Fruit fly (Drosophila melanogaster) whole organism, larva: ENCODE results near the gene Pcyt1.

Experiments used
- noc ChIP-seq: fragments of 200-800 bp; sonication (Bioruptor generic); optimal IDR thresholded peaks from 3 replicates; lab custom pipeline; 2019; ENCODE audit warnings: missing biosample characterization, mild to moderate bottlenecking, missing genetic modification characterization, moderate library complexity

Pcyt1 gene

dm6 chr3L:1592822-1593452, 47.0 kb downstream of the Pcyt1 start:
- TF ChIP-seq noc (tag; lab: Kevin White, UChicago) = no peak

DNA sequence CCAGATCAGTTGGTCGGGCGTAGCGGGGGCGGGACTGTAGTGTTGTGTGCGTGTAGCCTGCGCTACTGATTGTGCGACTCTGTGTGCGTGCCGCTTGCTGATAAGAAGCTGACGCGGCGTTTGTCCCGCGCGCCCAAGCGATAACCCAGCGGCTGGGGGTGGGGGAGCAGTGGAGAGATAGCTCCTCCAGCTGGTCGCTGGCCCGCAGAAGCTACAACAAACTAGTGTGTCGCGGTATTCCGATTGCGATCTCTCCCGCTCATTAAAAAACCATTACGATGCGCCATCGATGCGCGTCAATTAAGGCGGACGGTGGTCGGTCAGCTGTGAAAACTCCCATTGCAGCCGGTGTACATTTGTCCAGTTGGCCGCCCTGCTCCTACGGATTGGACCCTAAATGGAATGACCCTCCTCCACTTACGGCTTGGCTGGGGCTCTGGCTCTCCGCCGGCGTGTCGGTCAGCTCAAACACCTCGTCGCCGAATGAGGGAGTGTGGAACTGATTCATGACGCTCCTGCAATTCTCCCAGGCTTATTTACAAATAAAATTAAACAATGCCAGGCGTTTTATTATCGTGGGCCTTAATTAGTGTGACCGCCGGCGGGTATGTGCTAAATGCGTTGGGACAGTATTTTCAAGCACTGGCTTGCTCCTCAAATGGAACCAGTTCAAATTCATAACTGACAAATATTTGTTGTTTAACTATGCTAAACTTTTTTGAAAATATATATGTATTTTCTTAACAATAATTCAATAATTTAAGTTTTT, 56.4 kb downstream of the Pcyt1 start, which contains the start of gene CG12104:
CG12104 (minus strand) TSS at position 611 of the 769 bp plus-strand sequence.
- TF ChIP-seq noc (tag; lab: Kevin White, UChicago) = peak; percentile 80

DNA sequence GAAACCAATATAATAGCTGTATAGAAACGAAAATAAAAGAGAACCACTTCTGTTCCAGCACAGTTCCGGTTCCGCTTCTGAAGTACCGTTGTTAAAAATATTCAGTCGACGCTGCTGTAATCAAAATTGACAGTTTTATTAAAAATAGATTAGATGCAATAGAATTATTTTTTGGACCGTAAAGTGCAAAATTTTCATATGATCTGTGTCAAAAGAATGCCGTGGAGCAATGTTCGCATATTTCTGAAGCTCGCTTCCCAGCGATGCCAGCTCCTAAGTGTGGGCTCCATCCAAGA, 56.9 kb downstream of the Pcyt1 start, which contains the start of the genes CG18170 and CG33791:
CG18170 (plus strand) TSS at position 122 of the 296 bp plus-strand sequence.
CG33791 (plus strand) TSS at position 122 of the 296 bp plus-strand sequence.
- no peak for TF ChIP-seq noc (tag; lab: Kevin White, UChicago)
